Fruit fly (Drosophila melanogaster) whole organism: Measurements from ENCODE around the gene CG2186.

ENCODE experiments used
- CG8478 ChIP-seq: fragments of >200 bp; optimal IDR thresholded peaks from 2 replicates; lab custom pipeline; 2018; ENCODE audit warnings: inconsistent platforms
- Dll ChIP-seq: fragments of >200 bp; optimal IDR thresholded peaks from 2 replicates; lab custom pipeline; 2017
- EcR ChIP-seq, 2 experiments: fragments of >200 bp; optimal IDR thresholded peaks; 2 replicates each; lab custom pipeline; 2017; ENCODE audit warnings: missing biosample characterization in 2 of 2, missing genetic modification characterization in 2 of 2, missing genetic modification reagents in 2 of 2
- pan ChIP-seq: fragments of >200 bp; optimal IDR thresholded peaks from 2 replicates; lab custom pipeline; 2017
- psq ChIP-seq: fragments of >200 bp; optimal IDR thresholded peaks from 2 replicates; lab custom pipeline; 2017
- usp ChIP-seq: fragments of >200 bp; optimal IDR thresholded peaks from 2 replicates; lab custom pipeline; 2017; ENCODE audit warnings: missing biosample characterization, missing genetic modification characterization, mixed read lengths

- no peak for TF ChIP-seq pan (lab: Kevin White, UChicago)
- no peak for TF ChIP-seq usp
- TF ChIP-seq psq (lab: Kevin White, UChicago) = no peak
- TF ChIP-seq EcR (GFP tag; optimal IDR thresholded peaks at IDR 0.05; lab: Kevin White, UChicago) = no peak
- TF ChIP-seq CG8478 (lab: Kevin White, UChicago) = no peak
- no peak for TF ChIP-seq Dll (lab: Kevin White, UChicago)
Measured at dm6 chrX:10822678-10823440, 34.6 kb upstream of the CG2186 start.
